Worm (Caenorhabditis elegans): ENCODE data around the gene F35G12.7.
A peak's percentile ranks its signal among the peaks of the same experiment; 100 is the strongest.

- no peak for TF ChIP-seq ama-1 (optimal IDR thresholded peaks at IDR 0.05)
- TF ChIP-seq ceh-36 (tag; optimal IDR thresholded peaks at IDR 0.05), result no peak
- no peak for TF ChIP-seq ceh-13 (GFP tag; optimal IDR thresholded peaks at IDR 0.05)
- TF ChIP-seq hmg-4 (GFP tag; optimal IDR thresholded peaks at IDR 0.05), result peak; percentile 26
- no peak for TF ChIP-seq tbx-11 (GFP tag; IDR thresholded peaks at IDR 0.05)
- TF ChIP-seq flt-1 (GFP tag; IDR thresholded peaks at IDR 0.05), result peak; percentile 43; the same call in 1 of the 2 replicates
- peak; percentile 40 for TF ChIP-seq F13C5.2 (tag; optimal IDR thresholded peaks at IDR 0.05)
- TF ChIP-seq tbx-37 (GFP tag; conservative IDR thresholded peaks at IDR 0.05), result no peak
- TF ChIP-seq ets-7 (tag; optimal IDR thresholded peaks at IDR 0.05), result no peak
- TF ChIP-seq hnd-1 (tag; optimal IDR thresholded peaks at IDR 0.05), result no peak
- TF ChIP-seq tra-4 (tag; optimal IDR thresholded peaks at IDR 0.05), result no peak
- 0 out of 2 replicates have a peak, but pooled peaks have one; percentile 60 for TF ChIP-seq scrt-1 (GFP tag; IDR thresholded peaks at IDR 0.05)
Observed at ce11 chrIII:4587177-4587576, at the start of gene F35G12.7, which contains the start of gene smc-4.

Measured in whole organism, early embryonic.